Fruit fly (Drosophila melanogaster) whole organism, embryonic: ENCODE results near the gene Dora.

Experiments used
- Antp ChIP-seq: fragments of 200-800 bp; sonication (Bioruptor generic); optimal IDR thresholded peaks from 3 replicates; lab custom pipeline; 2016; ENCODE audit warnings: missing biosample characterization, missing genetic modification characterization
- Awh ChIP-seq: fragments of 200-800 bp; sonication (Bioruptor generic); IDR thresholded peaks from 2 replicates; pipeline ENCODE4, ENCODE4 v1.3.6; 2022; ENCODE audit warnings: missing biosample characterization, missing genetic modification characterization
- CG10321 ChIP-seq: fragments of 200-800 bp; sonication (Bioruptor generic); IDR thresholded peaks from 2 replicates; pipeline ENCODE4 v1.3.6; 2022; ENCODE audit warnings: missing biosample characterization, missing genetic modification characterization
- CG10654 ChIP-seq: fragments of 200-800 bp; sonication (Bioruptor generic); optimal IDR thresholded peaks from 2 replicates; lab custom pipeline; 2016; ENCODE audit warnings: missing biosample characterization, missing genetic modification characterization
- CG1233 ChIP-seq: fragments of 200-800 bp; sonication (Bioruptor generic); optimal IDR thresholded peaks from 4 replicates; lab custom pipeline; 2018; ENCODE audit warnings: missing biosample characterization, mild to moderate bottlenecking, missing genetic modification characterization
- CG12744 ChIP-seq: fragments of 200-800 bp; sonication (Bioruptor generic); optimal IDR thresholded peaks from 2 replicates; lab custom pipeline; 2016; ENCODE audit warnings: missing biosample characterization, missing genetic modification characterization
- CG13894 ChIP-seq: fragments of 200-800 bp; sonication (Bioruptor generic); optimal IDR thresholded peaks from 3 replicates; lab custom pipeline; 2018; ENCODE audit warnings: missing biosample characterization, mild to moderate bottlenecking, missing genetic modification characterization, moderate library complexity
- CG15269 ChIP-seq: fragments of 200-800 bp; sonication (Bioruptor generic); optimal IDR thresholded peaks from 2 replicates; lab custom pipeline; 2018; ENCODE audit warnings: missing biosample characterization, mild to moderate bottlenecking, missing genetic modification characterization, moderate library complexity
- CG16779 ChIP-seq: fragments of 200-800 bp; sonication (Bioruptor generic); IDR thresholded peaks from 2 replicates; pipeline ENCODE4 v1.3.6; 2022; ENCODE audit warnings: missing biosample characterization, missing genetic modification characterization
- CG17186 ChIP-seq: fragments of 200-800 bp; sonication (Bioruptor generic); optimal IDR thresholded peaks from 3 replicates; lab custom pipeline; 2017; ENCODE audit warnings: missing biosample characterization, missing genetic modification reagents, missing genetic modification characterization
- CG17612 ChIP-seq: fragments of 200-800 bp; sonication (Bioruptor generic); IDR thresholded peaks from 2 replicates; pipeline ENCODE4 v1.3.6; 2022; ENCODE audit warnings: missing biosample characterization, missing genetic modification characterization
- CG18599 ChIP-seq: fragments of 200-800 bp; sonication (Bioruptor generic); optimal IDR thresholded peaks from 3 replicates; lab custom pipeline; 2017; ENCODE audit warnings: missing biosample characterization, missing genetic modification characterization, mild to moderate bottlenecking, moderate library complexity, missing genetic modification reagents
- CG2120 ChIP-seq: fragments of 200-800 bp; sonication (Bioruptor generic); optimal IDR thresholded peaks from 3 replicates; lab custom pipeline; 2016; ENCODE audit warnings: missing biosample characterization, missing genetic modification characterization
- CG2129 ChIP-seq: fragments of 200-800 bp; sonication (Bioruptor generic); IDR thresholded peaks from 2 replicates; pipeline ENCODE4 v1.3.6; 2022; ENCODE audit warnings: missing biosample characterization, missing genetic modification characterization; ENCODE audit not compliant: partially characterized antibody
- CG2202 ChIP-seq: fragments of 200-800 bp; sonication (Bioruptor generic); optimal IDR thresholded peaks from 2 replicates; lab custom pipeline; 2018; ENCODE audit warnings: missing biosample characterization, mild to moderate bottlenecking, missing genetic modification characterization
- CG2875 ChIP-seq: fragments of 200-800 bp; sonication (Bioruptor generic); optimal IDR thresholded peaks from 2 replicates; lab custom pipeline; 2017; ENCODE audit warnings: missing biosample characterization, mild to moderate bottlenecking, missing genetic modification characterization, missing genetic modification reagents
- CG5180 ChIP-seq: fragments of 200-800 bp; sonication (Bioruptor generic); optimal IDR thresholded peaks from 3 replicates; lab custom pipeline; 2017; ENCODE audit warnings: missing biosample characterization, missing genetic modification characterization, mild to moderate bottlenecking, moderate library complexity, missing genetic modification reagents
- CG7357 ChIP-seq: fragments of 200-800 bp; sonication (Bioruptor generic); IDR thresholded peaks from 3 replicates; pipeline ENCODE4 v1.3.6; 2022; ENCODE audit warnings: missing biosample characterization, missing genetic modification characterization
- CG7745 ChIP-seq: fragments of 200-800 bp; sonication (Bioruptor generic); optimal IDR thresholded peaks from 2 replicates; lab custom pipeline; 2018; ENCODE audit warnings: missing biosample characterization, mild to moderate bottlenecking, missing genetic modification characterization, moderate library complexity
- CG7839 ChIP-seq: fragments of 200-800 bp; sonication (Bioruptor generic); optimal IDR thresholded peaks from 3 replicates; lab custom pipeline; 2018; ENCODE audit warnings: missing biosample characterization, mild to moderate bottlenecking, missing genetic modification characterization, moderate library complexity
- CG8359 ChIP-seq: fragments of 200-800 bp; sonication (Bioruptor generic); optimal IDR thresholded peaks from 2 replicates; lab custom pipeline; 2017; ENCODE audit warnings: missing biosample characterization, mild to moderate bottlenecking, missing genetic modification characterization, borderline replicate concordance
- Doc3 ChIP-seq: fragments of 200-800 bp; sonication (Bioruptor generic); IDR thresholded peaks from 3 replicates; pipeline ENCODE4 v1.3.6; 2022; ENCODE audit warnings: missing biosample characterization, missing genetic modification characterization; ENCODE audit not compliant: partially characterized antibody
- Dp ChIP-seq: fragments of 200-800 bp; sonication (Bioruptor generic); optimal IDR thresholded peaks from 2 replicates; lab custom pipeline; 2018; ENCODE audit warnings: missing biosample characterization, mild to moderate bottlenecking, missing genetic modification characterization, moderate library complexity
- HHEX ChIP-seq: fragments of 200-800 bp; sonication (Bioruptor generic); optimal IDR thresholded peaks from 3 replicates; lab custom pipeline; 2017; ENCODE audit warnings: missing biosample characterization, mild to moderate bottlenecking, missing genetic modification characterization, missing genetic modification reagents
- HmgD ChIP-seq: fragments of 200-800 bp; sonication (Bioruptor generic); optimal IDR thresholded peaks from 3 replicates; lab custom pipeline; 2016; ENCODE audit warnings: missing biosample characterization, missing genetic modification characterization
- Hmx ChIP-seq: fragments of 200-800 bp; sonication (Bioruptor generic); optimal IDR thresholded peaks from 2 replicates; lab custom pipeline; 2016; ENCODE audit warnings: missing biosample characterization, missing genetic modification characterization
- Mrtf ChIP-seq: fragments of 200-800 bp; sonication (Bioruptor generic); IDR thresholded peaks from 3 replicates; pipeline ENCODE4 v1.3.6; 2022; ENCODE audit warnings: missing biosample characterization, missing genetic modification characterization
- Myb ChIP-seq: fragments of 200-800 bp; sonication (Bioruptor generic); optimal IDR thresholded peaks from 2 replicates; lab custom pipeline; 2016; ENCODE audit warnings: missing biosample characterization, missing genetic modification characterization
- Optix ChIP-seq: fragments of 200-800 bp; sonication (Bioruptor generic); IDR thresholded peaks from 3 replicates; pipeline ENCODE4 v1.3.6; 2022; ENCODE audit warnings: missing biosample characterization, missing genetic modification characterization
- Vsx1 ChIP-seq: fragments of 200-800 bp; sonication (Bioruptor generic); optimal IDR thresholded peaks from 2 replicates; lab custom pipeline; 2017; ENCODE audit warnings: missing biosample characterization, mild to moderate bottlenecking, missing genetic modification characterization, missing genetic modification reagents
- al ChIP-seq: fragments of 200-800 bp; sonication (Bioruptor generic); IDR thresholded peaks from 2 replicates; pipeline ENCODE4 v1.3.6; 2022; ENCODE audit warnings: missing biosample characterization, missing genetic modification characterization
- ato ChIP-seq: fragments of 200-800 bp; sonication (Bioruptor generic); IDR thresholded peaks from 2 replicates; pipeline ENCODE4 v1.3.6; 2022; ENCODE audit warnings: missing biosample characterization, missing genetic modification characterization; ENCODE audit not compliant: partially characterized antibody
- btn ChIP-seq: fragments of 200-800 bp; sonication (Bioruptor generic); optimal IDR thresholded peaks from 2 replicates; lab custom pipeline; 2016; ENCODE audit warnings: missing biosample characterization, missing genetic modification characterization
- dimm ChIP-seq: fragments of 200-800 bp; sonication (Bioruptor generic); IDR thresholded peaks from 2 replicates; pipeline ENCODE4 v1.3.6; 2022; ENCODE audit warnings: missing biosample characterization, missing genetic modification characterization
- dmrt11E ChIP-seq: fragments of 200-800 bp; sonication (Bioruptor generic); optimal IDR thresholded peaks from 3 replicates; lab custom pipeline; 2018; ENCODE audit warnings: missing biosample characterization, mild to moderate bottlenecking, missing genetic modification characterization, moderate library complexity
- dmrt99B ChIP-seq: fragments of 200-800 bp; sonication (Bioruptor generic); optimal IDR thresholded peaks from 2 replicates; lab custom pipeline; 2018; ENCODE audit warnings: missing biosample characterization, mild to moderate bottlenecking, missing genetic modification characterization, moderate library complexity
- exex ChIP-seq: fragments of 200-800 bp; sonication (Bioruptor generic); optimal IDR thresholded peaks from 4 replicates; lab custom pipeline; 2018; ENCODE audit warnings: missing biosample characterization, mild to moderate bottlenecking, missing genetic modification characterization, moderate library complexity
- fd96Cb ChIP-seq: fragments of 200-800 bp; sonication (Bioruptor generic); optimal IDR thresholded peaks from 2 replicates; lab custom pipeline; 2018; ENCODE audit warnings: missing biosample characterization, mild to moderate bottlenecking, missing genetic modification characterization, moderate library complexity
- fru ChIP-seq: fragments of >200 bp; optimal IDR thresholded peaks from 2 replicates; lab custom pipeline; 2017
- hbn ChIP-seq: fragments of 200-800 bp; sonication (Bioruptor generic); IDR thresholded peaks from 2 replicates; pipeline ENCODE4 v1.3.6; 2022; ENCODE audit warnings: missing biosample characterization, missing genetic modification characterization; ENCODE audit not compliant: partially characterized antibody
- maf-S ChIP-seq: fragments of 200-800 bp; sonication (Bioruptor generic); optimal IDR thresholded peaks from 2 replicates; lab custom pipeline; 2016; ENCODE audit warnings: missing biosample characterization, missing genetic modification characterization
- mirr ChIP-seq: fragments of 200-800 bp; sonication (Bioruptor generic); optimal IDR thresholded peaks from 3 replicates; lab custom pipeline; 2018; ENCODE audit warnings: missing biosample characterization, mild to moderate bottlenecking, missing genetic modification characterization
- pita ChIP-seq: fragments of 200-800 bp; sonication (Bioruptor generic); optimal IDR thresholded peaks from 2 replicates; lab custom pipeline; 2017; ENCODE audit warnings: missing biosample characterization, mild to moderate bottlenecking, missing genetic modification characterization
- pros ChIP-seq: fragments of 200-800 bp; sonication (Bioruptor generic); optimal IDR thresholded peaks from 3 replicates; lab custom pipeline; 2019; ENCODE audit warnings: missing biosample characterization, mild to moderate bottlenecking, missing genetic modification characterization, moderate library complexity
- rib ChIP-seq: fragments of 200-800 bp; sonication (Bioruptor generic); IDR thresholded peaks from 2 replicates; pipeline ENCODE4 v1.3.6; 2022; ENCODE audit warnings: missing biosample characterization, missing genetic modification characterization
- scrt ChIP-seq: fragments of 200-800 bp; sonication (Bioruptor generic); optimal IDR thresholded peaks from 2 replicates; lab custom pipeline; 2018; ENCODE audit warnings: missing biosample characterization, mild to moderate bottlenecking, missing genetic modification characterization, moderate library complexity
- sd ChIP-seq: fragments of 200-800 bp; sonication (Bioruptor generic); optimal IDR thresholded peaks from 3 replicates; lab custom pipeline; 2018; ENCODE audit warnings: missing biosample characterization, mild to moderate bottlenecking, missing genetic modification characterization, moderate library complexity
- shn ChIP-seq: fragments of 200-800 bp; sonication (Bioruptor generic); optimal IDR thresholded peaks from 3 replicates; lab custom pipeline; 2016; ENCODE audit warnings: missing biosample characterization, missing genetic modification characterization
- slp2 ChIP-seq: fragments of 200-800 bp; sonication (Bioruptor generic); optimal IDR thresholded peaks from 2 replicates; lab custom pipeline; 2016; ENCODE audit warnings: missing biosample characterization, missing genetic modification characterization
- vvl ChIP-seq: fragments of 200-800 bp; sonication (Bioruptor generic); IDR thresholded peaks from 2 replicates; pipeline ENCODE4 v1.3.6; 2022; ENCODE audit warnings: missing biosample characterization, missing genetic modification characterization

Dora gene

DNA sequence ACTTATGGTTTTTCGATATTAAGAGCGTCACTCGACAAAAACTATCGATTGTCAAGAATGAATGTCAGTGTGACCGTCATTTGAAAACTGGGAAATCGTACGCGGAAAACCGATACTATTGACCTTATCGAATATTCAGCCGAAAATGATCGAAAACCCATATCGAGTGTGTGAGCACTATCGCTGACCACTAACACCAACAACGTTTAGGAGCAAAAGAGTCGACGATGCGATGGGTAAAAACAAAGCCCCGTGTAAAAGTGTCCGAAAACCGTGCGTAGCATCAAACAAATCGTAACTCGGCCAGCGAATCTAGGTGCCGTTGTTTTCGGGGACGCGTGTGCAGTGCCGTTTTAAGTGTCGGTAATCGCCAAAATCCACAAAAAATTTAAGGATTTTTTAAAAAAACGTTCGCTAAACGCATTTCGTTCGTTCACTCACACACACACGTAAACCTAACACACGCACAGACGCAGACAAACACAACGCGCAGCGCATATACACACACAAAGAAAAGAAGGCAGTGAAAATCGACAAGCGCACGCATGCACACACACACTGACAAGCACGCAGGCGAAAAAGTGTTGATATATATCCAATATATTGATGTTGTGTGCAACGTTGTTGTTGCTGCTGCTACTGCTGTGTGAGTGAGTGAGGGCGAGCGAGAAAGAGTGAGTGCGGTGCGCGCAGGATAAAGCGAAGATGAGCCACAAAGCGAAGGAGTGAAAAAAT is at the start of gene Dora, which contains the start of gene CG7326 (continued):
- TF ChIP-seq CG8359 (GFP tag; lab: Kevin White, UChicago) (no peak), CG7839 (no peak), Vsx1 (GFP tag; lab: Kevin White, UChicago) (no peak), slp2 (GFP tag; lab: Kevin White, UChicago) (no peak), CG16779 (GFP tag; lab: Robert Waterston, UW) (no peak), pros (GFP tag; lab: Kevin White, UChicago) (no peak), ato (GFP tag; lab: Robert Waterston, UW) (peak; percentile 94), CG17612 (GFP tag; lab: Robert Waterston, UW) (no peak), Optix (GFP tag; lab: Robert Waterston, UW) (no peak), CG17186 (peak; percentile 63), CG2202 (tag; lab: Kevin White, UChicago) (no peak), rib (GFP tag; lab: Robert Waterston, UW) (no peak), hbn (GFP tag; lab: Robert Waterston, UW) (peak; percentile 91), CG10654 (no peak), al (no peak), CG15269 (tag; lab: Kevin White, UChicago) (no peak), CG10321 (no peak), CG12744 (GFP tag; lab: Kevin White, UChicago) (no peak), dmrt99B (tag; lab: Kevin White, UChicago) (no peak), Myb (GFP tag; lab: Kevin White, UChicago) (peak; percentile 56), fru (no peak), scrt (GFP tag; lab: Kevin White, UChicago) (peak; percentile 25), Hmx (GFP tag; lab: Kevin White, UChicago) (no peak), HmgD (GFP tag; lab: Kevin White, UChicago) (peak; percentile 16), CG1233 (GFP tag; lab: Kevin White, UChicago) (no peak), CG7745 (tag; lab: Kevin White, UChicago) (no peak), CG2129 (GFP tag; lab: Robert Waterston, UW) (peak; percentile 68; the same call in 1 of the 2 replicates), sd (tag; lab: Kevin White, UChicago) (no peak), mirr (GFP tag; lab: Kevin White, UChicago) (no peak), dmrt11E (peak; percentile 15), pita (no peak), CG2875 (GFP tag; lab: Kevin White, UChicago) (no peak), CG13894 (tag; lab: Kevin White, UChicago) (peak; percentile 35), dimm (GFP tag; lab: Robert Waterston, UW) (no peak), vvl (peak; percentile 26; the same call in 1 of the 2 replicates), exex (tag; lab: Kevin White, UChicago) (no peak), btn (GFP tag; lab: Kevin White, UChicago) (no peak), CG7357 (no peak), Dp (GFP tag; lab: Kevin White, UChicago) (peak; percentile 52), CG5180 (GFP tag; lab: Kevin White, UChicago) (no peak), shn (no peak), fd96Cb (tag; lab: Kevin White, UChicago) (no peak), HHEX (GFP tag; lab: Kevin White, UChicago) (no peak), maf-S (no peak), Doc3 (GFP tag; lab: Robert Waterston, UW) (peak; percentile 75), CG2120 (GFP tag; lab: Kevin White, UChicago) (peak; percentile 25), Awh (GFP tag; lab: Robert Waterston, UW) (no peak), CG18599 (GFP tag; lab: Kevin White, UChicago) (no peak), Antp (no peak), Mrtf (GFP tag; lab: Robert Waterston, UW) (no peak)
